Worm (Caenorhabditis elegans) whole organism, L2 larva: ENCODE data around the gene rpl-25.1.

Experiments
- C34F6.9 ChIP-seq: fragments of 150-350 bp; optimal IDR thresholded peaks from 2 replicates; lab custom pipeline; 2014; ENCODE audit warnings: missing biosample characterization, missing genetic modification characterization
- Y55F3AM.14 ChIP-seq: fragments of 200-800 bp; sonication (Bioruptor generic); optimal IDR thresholded peaks from 2 replicates; lab custom pipeline; 2018; ENCODE audit warnings: mild to moderate bottlenecking, missing genetic modification characterization, missing compliant biosample characterization
- ZK546.5 ChIP-seq: sonication (generic microtip); optimal IDR thresholded peaks from 2 replicates; lab custom pipeline; 2017; ENCODE audit warnings: missing biosample characterization, missing genetic modification characterization
- aly-2 ChIP-seq: fragments of 150-350 bp; optimal IDR thresholded peaks from 2 replicates; lab custom pipeline; 2014; ENCODE audit warnings: missing biosample characterization, missing genetic modification characterization
- ama-1 ChIP-seq: fragments of 150-350 bp; optimal IDR thresholded peaks from 2 replicates; lab custom pipeline; 2018; ENCODE audit warnings: inconsistent platforms
- blmp-1 ChIP-seq: sonication (generic microtip); optimal IDR thresholded peaks from 2 replicates; lab custom pipeline; 2017; ENCODE audit warnings: missing genetic modification characterization, mild to moderate bottlenecking, missing compliant biosample characterization, antibody characterized with exemption, moderate library complexity; ENCODE audit not compliant: insufficient read depth
- ceh-82 ChIP-seq: fragments of 150-350 bp; optimal IDR thresholded peaks from 2 replicates; lab custom pipeline; 2014; ENCODE audit warnings: missing biosample characterization, missing genetic modification characterization
- egl-27 ChIP-seq: sonication (generic microtip); optimal IDR thresholded peaks from 3 replicates; lab custom pipeline; 2017; ENCODE audit warnings: missing biosample characterization, missing genetic modification reagents, missing genetic modification characterization
- elt-3 ChIP-seq: sonication (generic microtip); optimal IDR thresholded peaks from 2 replicates; lab custom pipeline; 2017; ENCODE audit warnings: missing biosample characterization, missing genetic modification characterization
- fos-1 ChIP-seq: fragments of 150-350 bp; optimal IDR thresholded peaks from 2 replicates; lab custom pipeline; 2014; ENCODE audit warnings: missing biosample characterization, missing genetic modification characterization
- gmeb-1 ChIP-seq: fragments of 150-350 bp; optimal IDR thresholded peaks from 2 replicates; lab custom pipeline; 2014; ENCODE audit warnings: missing biosample characterization, missing genetic modification characterization
- lin-39 ChIP-seq: fragments of 150-350 bp; optimal IDR thresholded peaks from 2 replicates; lab custom pipeline; 2014; ENCODE audit warnings: missing biosample characterization, missing genetic modification reagents, missing genetic modification characterization
- lsy-2 ChIP-seq, 2 experiments: fragments of 150-350 bp in 1 of 2; sonication (generic microtip) in 1 of 2; optimal IDR thresholded peaks; 2 replicates each; lab custom pipeline; 2014 to 2017; ENCODE audit warnings: missing biosample characterization in 2 of 2, missing genetic modification characterization in 2 of 2
- mab-5 ChIP-seq: fragments of 150-350 bp; optimal IDR thresholded peaks from 2 replicates; lab custom pipeline; 2014; ENCODE audit warnings: missing biosample characterization, missing genetic modification characterization
- mbf-1 ChIP-seq: sonication (generic microtip); optimal IDR thresholded peaks from 2 replicates; lab custom pipeline; 2017; ENCODE audit warnings: missing biosample characterization, missing genetic modification characterization
- mdl-1 ChIP-seq, 2 experiments: fragments of 150-350 bp in 1 of 2; sonication (generic microtip) in 1 of 2; optimal IDR thresholded peaks; 2 replicates each; lab custom pipeline; 2017; ENCODE audit warnings: missing biosample characterization in 2 of 2, missing genetic modification characterization in 2 of 2
- nhr-10 ChIP-seq: sonication (generic microtip); optimal IDR thresholded peaks from 2 replicates; lab custom pipeline; 2017; ENCODE audit warnings: missing biosample characterization, missing genetic modification characterization
- nhr-12 ChIP-seq: fragments of 150-350 bp; optimal IDR thresholded peaks from 2 replicates; lab custom pipeline; 2014; ENCODE audit warnings: missing biosample characterization, missing genetic modification characterization
- nhr-129 ChIP-seq: fragments of 150-350 bp; optimal IDR thresholded peaks from 2 replicates; lab custom pipeline; 2014; ENCODE audit warnings: missing biosample characterization, missing genetic modification characterization
- nhr-21 ChIP-seq: fragments of 150-350 bp; optimal IDR thresholded peaks from 2 replicates; lab custom pipeline; 2014; ENCODE audit warnings: missing biosample characterization, missing genetic modification characterization
- nhr-237 ChIP-seq: fragments of 150-350 bp; optimal IDR thresholded peaks from 2 replicates; lab custom pipeline; 2014; ENCODE audit warnings: missing biosample characterization, missing genetic modification characterization
- nhr-25 ChIP-seq: fragments of 150-350 bp; sonication (generic microtip); optimal IDR thresholded peaks from 3 replicates; lab custom pipeline; 2014; ENCODE audit warnings: missing biosample characterization, missing genetic modification characterization
- nhr-6 ChIP-seq: fragments of 150-350 bp; optimal IDR thresholded peaks from 2 replicates; lab custom pipeline; 2014; ENCODE audit warnings: missing biosample characterization, missing genetic modification characterization
- nhr-77 ChIP-seq: fragments of 150-350 bp; optimal IDR thresholded peaks from 2 replicates; lab custom pipeline; 2014; ENCODE audit warnings: missing biosample characterization, missing genetic modification characterization
- peb-1 ChIP-seq: fragments of 150-350 bp; optimal IDR thresholded peaks from 2 replicates; lab custom pipeline; 2014; ENCODE audit warnings: missing biosample characterization, missing genetic modification characterization
- sem-4 ChIP-seq: fragments of 150-350 bp; optimal IDR thresholded peaks from 2 replicates; lab custom pipeline; 2014; ENCODE audit warnings: missing biosample characterization, missing genetic modification reagents, missing genetic modification characterization
- snpc-4 ChIP-seq: fragments of 150-350 bp; optimal IDR thresholded peaks from 2 replicates; lab custom pipeline; 2014; ENCODE audit warnings: missing biosample characterization, missing genetic modification characterization
- unc-39 ChIP-seq: fragments of 150-350 bp; optimal IDR thresholded peaks from 2 replicates; lab custom pipeline; 2014; ENCODE audit warnings: missing biosample characterization, missing genetic modification characterization
- unc-55 ChIP-seq: fragments of 150-350 bp; sonication (generic microtip); optimal IDR thresholded peaks from 3 replicates; lab custom pipeline; 2014; ENCODE audit warnings: missing biosample characterization, missing genetic modification reagents, missing genetic modification characterization
- unc-62 ChIP-seq: fragments of 150-350 bp; optimal IDR thresholded peaks from 2 replicates; lab custom pipeline; 2014; ENCODE audit warnings: missing biosample characterization, missing genetic modification reagents, missing genetic modification characterization
- zag-1 ChIP-seq: fragments of 150-350 bp; optimal IDR thresholded peaks from 2 replicates; lab custom pipeline; 2014; ENCODE audit warnings: missing biosample characterization, missing genetic modification characterization
- ztf-1 ChIP-seq: fragments of 200-800 bp; sonication (Bioruptor generic); conservative IDR thresholded peaks from 2 replicates; pipeline ENCODE4 v1.3.6; 2022; ENCODE audit warnings: missing genetic modification characterization, missing compliant biosample characterization
- ztf-11 ChIP-seq: sonication (generic microtip); optimal IDR thresholded peaks from 2 replicates; lab custom pipeline; 2017; ENCODE audit warnings: missing biosample characterization, missing genetic modification characterization
- ztf-4 ChIP-seq: fragments of 150-350 bp; optimal IDR thresholded peaks from 2 replicates; lab custom pipeline; 2014; ENCODE audit warnings: missing biosample characterization, missing genetic modification characterization

rpl-25.1 gene

DNA sequence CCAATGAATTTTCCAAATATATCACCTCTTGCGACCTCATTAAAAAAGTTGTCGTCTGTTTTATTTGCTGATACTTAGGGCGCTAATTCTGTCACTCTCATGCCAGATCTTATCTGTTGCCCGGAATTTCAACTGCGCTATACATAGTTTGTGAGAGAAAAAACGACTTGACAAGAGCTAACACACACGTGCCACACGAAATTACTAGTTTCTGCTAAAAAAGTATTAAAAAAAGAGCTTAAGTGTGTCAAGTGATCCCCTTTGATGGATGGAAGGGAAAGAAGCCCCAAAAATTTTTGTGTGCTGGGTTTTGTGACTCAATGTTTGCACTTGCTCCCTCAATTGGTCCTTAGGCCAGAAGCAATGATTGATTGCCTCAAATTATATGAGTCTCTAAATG, 25.7 kb downstream of the rpl-25.1 start:
- TF ChIP-seq lsy-2 (tag; optimal IDR thresholded peaks at IDR 0.05; lab: Kevin White, UChicago) = no peak
- peak; percentile 47 for TF ChIP-seq mab-5 (tag; lab: Kevin White, UChicago)
- peak in 1 of 2 experiments; percentile 54 for TF ChIP-seq mdl-1 (tag; optimal IDR thresholded peaks at IDR 0.05; lab: Kevin White, UChicago)

DNA sequence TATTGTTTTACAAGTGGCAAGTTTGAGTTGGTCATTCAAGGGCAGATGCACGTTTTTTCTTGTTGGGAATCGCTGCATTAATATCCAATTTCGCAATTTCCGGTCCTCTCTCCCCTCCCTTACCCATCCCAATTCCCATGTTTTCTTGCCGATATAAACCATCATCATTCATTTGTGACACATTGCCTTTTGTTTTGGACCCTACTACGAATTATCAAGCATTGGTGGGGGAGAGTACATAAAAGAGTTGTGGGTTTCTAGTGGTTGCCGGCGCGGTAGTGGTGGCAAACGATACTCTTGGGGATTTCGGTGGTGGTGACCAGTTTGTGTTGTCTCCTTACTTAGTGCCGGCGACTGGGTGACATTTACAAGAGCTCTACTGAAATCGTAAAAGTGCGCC, 27.3 kb downstream of the rpl-25.1 start:
- no peak for TF ChIP-seq fos-1 (tag; lab: Kevin White, UChicago)
- TF ChIP-seq unc-55 (GFP tag; lab: Kevin White, UChicago) = peak; percentile 1
- TF ChIP-seq C34F6.9 (tag; lab: Kevin White, UChicago) = peak; percentile 1
- TF ChIP-seq mab-5 (tag; lab: Kevin White, UChicago) = peak; percentile 63

DNA sequence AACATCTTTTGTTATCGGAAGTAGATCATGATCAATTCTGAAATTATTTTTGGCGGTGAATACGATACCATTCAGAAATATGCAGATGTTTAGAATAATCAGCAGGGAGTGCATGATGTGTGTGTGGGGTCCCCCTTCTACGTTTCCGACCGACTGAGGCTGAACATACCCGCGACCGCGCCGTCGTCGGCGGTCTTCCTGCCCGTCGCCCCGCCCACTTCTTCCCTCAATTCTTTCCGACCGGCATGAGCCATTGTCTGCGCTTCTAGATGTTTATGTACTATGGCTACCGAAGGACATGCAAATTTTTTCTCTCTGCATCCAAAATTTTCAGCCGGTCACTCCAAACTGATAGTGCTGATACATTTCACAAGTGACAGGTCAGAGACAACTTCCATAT, 29.1 kb downstream of the rpl-25.1 start:
- TF ChIP-seq nhr-10 (tag; lab: Kevin White, UChicago) (no peak), nhr-6 (tag; lab: Kevin White, UChicago) (no peak), ceh-82 (no peak), elt-3 (tag; lab: Kevin White, UChicago) (no peak), ztf-11 (no peak), peb-1 (tag; lab: Kevin White, UChicago) (no peak), egl-27 (no peak), lsy-2 (tag; optimal IDR thresholded peaks at IDR 0.05; lab: Kevin White, UChicago) (no peak)

DNA sequence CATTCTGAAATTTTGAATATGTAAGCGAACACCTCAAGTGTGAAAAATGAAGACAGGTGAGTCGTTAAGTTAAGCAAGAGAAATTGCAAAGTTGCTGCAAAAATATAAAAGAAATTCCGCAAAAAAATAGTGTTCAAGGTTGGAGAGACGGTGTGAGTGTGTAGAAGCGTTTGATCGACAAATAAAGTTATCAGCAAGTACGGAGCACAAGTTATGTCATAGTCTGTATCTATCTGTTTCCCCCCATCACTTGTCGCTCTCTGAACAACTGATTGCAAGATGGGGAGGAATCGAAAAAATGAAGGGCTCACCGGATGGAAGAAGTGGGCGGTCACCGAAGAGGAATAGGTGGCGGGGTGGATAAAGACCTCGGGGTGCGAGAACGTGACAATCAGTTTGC, 34.1 kb downstream of the rpl-25.1 start, which contains the start of gene lon-2:
lon-2 (minus strand) TSS at position 4 of the 400 bp plus-strand sequence.
- TF ChIP-seq sem-4 (tag; lab: Kevin White, UChicago) = no peak
- peak; percentile 83 for TF ChIP-seq fos-1 (tag; lab: Kevin White, UChicago)

DNA sequence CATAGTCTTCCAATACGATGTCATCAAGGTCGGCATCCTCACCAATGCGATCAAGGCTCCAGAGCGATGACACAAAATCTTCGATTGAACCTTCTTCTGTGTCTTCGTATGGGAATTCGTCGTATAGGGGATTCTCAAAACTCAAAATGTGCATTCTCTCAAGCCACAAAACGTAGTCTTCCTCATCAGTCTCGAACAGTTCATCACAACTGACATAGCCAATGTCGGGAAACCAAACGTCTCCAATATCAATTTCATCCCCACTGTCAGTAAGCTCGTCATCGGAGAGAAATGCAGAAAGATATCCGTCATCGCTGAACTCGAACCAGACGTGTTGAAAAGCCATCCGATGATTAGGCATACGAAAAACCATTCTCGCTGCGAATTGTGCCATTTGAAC, 39.7 kb downstream of the rpl-25.1 start, which contains the start of gene C39E6.2:
C39E6.2 (minus strand) TSS at position 394 of the 400 bp plus-strand sequence.
- TF ChIP-seq nhr-21 (tag; lab: Kevin White, UChicago) = no peak
- TF ChIP-seq elt-3 (tag; lab: Kevin White, UChicago) = no peak
- TF ChIP-seq nhr-10 (tag; lab: Kevin White, UChicago) = no peak
- TF ChIP-seq ztf-1 (GFP tag; lab: Robert Waterston, UW) = no peak
- TF ChIP-seq nhr-77 (tag; lab: Kevin White, UChicago) = no peak
- no peak for TF ChIP-seq unc-55 (GFP tag; lab: Kevin White, UChicago)
- TF ChIP-seq mdl-1 (tag; optimal IDR thresholded peaks at IDR 0.05; lab: Kevin White, UChicago) = no peak
- no peak for TF ChIP-seq aly-2 (tag; lab: Kevin White, UChicago)
- TF ChIP-seq mbf-1 (tag; lab: Kevin White, UChicago) = no peak
- TF ChIP-seq blmp-1 (tag; lab: Kevin White, UChicago) = no peak
- no peak for TF ChIP-seq Y55F3AM.14 (GFP tag; lab: Kevin White, UChicago)
- TF ChIP-seq unc-62 (GFP tag; lab: Kevin White, UChicago) = no peak
- TF ChIP-seq ZK546.5 = no peak
- no peak for TF ChIP-seq nhr-25
- no peak for TF ChIP-seq nhr-6 (tag; lab: Kevin White, UChicago)
- no peak for TF ChIP-seq ama-1
- no peak for TF ChIP-seq ztf-4
- TF ChIP-seq lin-39 (tag; lab: Kevin White, UChicago) = no peak

DNA sequence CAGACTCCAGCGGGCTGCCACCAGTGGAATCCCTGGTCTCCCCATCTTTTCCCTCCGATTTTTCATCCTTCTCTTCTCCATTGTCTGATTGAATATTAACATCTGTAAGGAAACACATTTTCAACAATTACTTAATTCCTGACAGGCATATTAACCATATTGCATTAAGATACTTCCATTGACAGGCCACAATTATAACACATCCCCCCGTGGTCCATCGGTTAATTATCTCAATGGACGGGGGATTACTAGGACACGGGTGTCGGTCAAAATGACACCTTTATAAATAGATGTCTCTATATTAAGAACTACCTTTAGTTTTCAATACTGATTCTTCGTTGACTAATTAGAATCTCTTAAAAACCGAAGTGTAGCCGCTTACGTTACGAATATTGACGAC, 44.7 kb downstream of the rpl-25.1 start:
- TF ChIP-seq Y55F3AM.14 (GFP tag; lab: Kevin White, UChicago) (no peak), lsy-2 (tag; optimal IDR thresholded peaks at IDR 0.05; lab: Kevin White, UChicago) (no peak), ztf-4 (no peak)
- TF ChIP-seq, all 48 proteins: peak for 0

DNA sequence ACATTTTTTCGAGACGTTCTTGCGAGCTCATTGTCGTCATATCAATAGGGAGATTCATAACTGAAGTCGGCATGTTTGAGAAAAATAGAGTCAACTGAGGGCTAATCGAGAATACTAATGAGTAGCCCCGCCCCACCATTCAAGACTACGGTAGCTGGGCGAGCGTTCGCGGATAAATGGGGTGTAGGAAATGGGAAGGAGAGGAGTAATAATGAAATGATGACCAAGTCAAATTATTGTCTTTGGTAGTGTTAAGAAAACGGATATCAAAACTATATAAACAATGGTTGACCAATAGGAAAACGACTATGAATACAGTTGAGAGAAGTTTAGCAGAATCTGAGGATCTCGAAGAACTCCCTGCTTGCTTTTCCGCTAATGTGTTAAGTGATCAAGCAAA, 46.6 kb downstream of the rpl-25.1 start, which contains the start of gene mls-2:
mls-2 (minus strand) TSS at position 101 of the 400 bp plus-strand sequence.
- TF ChIP-seq gmeb-1 (tag; lab: Kevin White, UChicago) (no peak), mdl-1 (tag; optimal IDR thresholded peaks at IDR 0.05; lab: Kevin White, UChicago) (no peak), nhr-129 (tag; lab: Kevin White, UChicago) (no peak), ama-1 (no peak), nhr-21 (tag; lab: Kevin White, UChicago) (no peak), mbf-1 (tag; lab: Kevin White, UChicago) (no peak), zag-1 (tag; lab: Kevin White, UChicago) (no peak), nhr-12 (tag; lab: Kevin White, UChicago) (no peak), nhr-10 (tag; lab: Kevin White, UChicago) (no peak), blmp-1 (tag; lab: Kevin White, UChicago) (no peak), egl-27 (no peak), unc-39 (tag; lab: Kevin White, UChicago) (no peak), nhr-25 (no peak), ztf-1 (GFP tag; lab: Robert Waterston, UW) (no peak), snpc-4 (tag; lab: Kevin White, UChicago) (no peak), unc-62 (GFP tag; lab: Kevin White, UChicago) (no peak), ceh-82 (no peak), peb-1 (tag; lab: Kevin White, UChicago) (no peak), nhr-237 (tag; lab: Kevin White, UChicago) (no peak)
